Worm (Caenorhabditis elegans) whole organism, young adult: ENCODE data around the gene gldi-2.

Experiments
- B0261.1 ChIP-seq: sonication (generic microtip); optimal IDR thresholded peaks from 2 replicates; lab custom pipeline; 2016; ENCODE audit warnings: mild to moderate bottlenecking, missing genetic modification characterization, moderate library complexity, missing compliant biosample characterization
- T26A5.8 ChIP-seq: sonication (generic microtip); optimal IDR thresholded peaks from 2 replicates; lab custom pipeline; 2016; ENCODE audit warnings: missing genetic modification characterization, missing compliant biosample characterization
- akir-1 ChIP-seq: fragments of 200-800 bp; sonication (Bioruptor generic); optimal IDR thresholded peaks from 2 replicates; lab custom pipeline; 2018; ENCODE audit warnings: mild to moderate bottlenecking, missing genetic modification characterization, moderate library complexity, missing compliant biosample characterization
- ceh-27 ChIP-seq: fragments of 200-800 bp; sonication (Bioruptor generic); optimal IDR thresholded peaks from 2 replicates; lab custom pipeline; 2018; ENCODE audit warnings: mild to moderate bottlenecking, missing genetic modification characterization, moderate library complexity, missing compliant biosample characterization
- ceh-79 ChIP-seq: sonication (generic microtip); optimal IDR thresholded peaks from 2 replicates; lab custom pipeline; 2017; ENCODE audit warnings: mild to moderate bottlenecking, missing genetic modification characterization, missing compliant biosample characterization
- die-1 ChIP-seq: sonication (generic microtip); optimal IDR thresholded peaks from 2 replicates; lab custom pipeline; 2016; ENCODE audit warnings: missing genotype, mild to moderate bottlenecking, missing genetic modification characterization, missing compliant biosample characterization
- efl-1 ChIP-seq: fragments of 150-350 bp; optimal IDR thresholded peaks from 2 replicates; lab custom pipeline; 2014; ENCODE audit warnings: missing biosample characterization, missing genetic modification reagents, missing genetic modification characterization
- madf-10 ChIP-seq: sonication (generic microtip); optimal IDR thresholded peaks from 2 replicates; lab custom pipeline; 2016; ENCODE audit warnings: mild to moderate bottlenecking, missing genetic modification characterization, missing compliant biosample characterization
- madf-8 ChIP-seq: fragments of 200-800 bp; sonication (Bioruptor generic); conservative IDR thresholded peaks from 2 replicates; pipeline ENCODE4 v1.3.6; 2022; ENCODE audit warnings: missing genetic modification reagents, missing genetic modification characterization, missing compliant biosample characterization
- zim-3 ChIP-seq: sonication (generic microtip); optimal IDR thresholded peaks from 2 replicates; lab custom pipeline; 2017; ENCODE audit warnings: mild to moderate bottlenecking, missing genetic modification characterization, moderate library complexity, missing compliant biosample characterization

ce11 chrII:6801262-6801661, 18.0 kb downstream of the gldi-2 start:
- no peak for TF ChIP-seq zim-3 (tag; lab: Kevin White, UChicago)
- no peak for TF ChIP-seq T26A5.8
- no peak for TF ChIP-seq B0261.1 (tag; lab: Kevin White, UChicago)
- TF ChIP-seq ceh-79 (tag; lab: Kevin White, UChicago): no peak
- TF ChIP-seq akir-1: no peak
- no peak for TF ChIP-seq die-1 (tag; lab: Kevin White, UChicago)
- no peak for TF ChIP-seq madf-10 (tag; lab: Kevin White, UChicago)
- TF ChIP-seq efl-1 (GFP tag; lab: Kevin White, UChicago): no peak
- no peak for TF ChIP-seq ceh-27
- no peak for TF ChIP-seq madf-8
